Worm (Caenorhabditis elegans) whole organism, mixed stage, embryonic: Measurements from ENCODE around the gene M142.5.

Experiments
- M03D4.4 ChIP-seq: sonication (generic microtip); optimal IDR thresholded peaks from 2 replicates; lab custom pipeline; 2017; ENCODE audit warnings: mild to moderate bottlenecking, missing genetic modification characterization, missing compliant biosample characterization
- bed-3 ChIP-seq: fragments of 200-800 bp; sonication (Bioruptor generic); optimal IDR thresholded peaks from 3 replicates; lab custom pipeline; 2018; ENCODE audit warnings: mild to moderate bottlenecking, missing genetic modification characterization, moderate library complexity, missing compliant biosample characterization
- blmp-1 ChIP-seq: fragments of 150-350 bp; optimal IDR thresholded peaks from 2 replicates; lab custom pipeline; 2014; ENCODE audit warnings: missing biosample characterization, missing genetic modification characterization
- ceh-39 ChIP-seq: fragments of 150-350 bp; optimal IDR thresholded peaks from 2 replicates; lab custom pipeline; 2014; ENCODE audit warnings: missing biosample characterization, missing genetic modification characterization
- ceh-43 ChIP-seq: fragments of 200-800 bp; sonication (Bioruptor generic); optimal IDR thresholded peaks from 2 replicates; lab custom pipeline; 2018; ENCODE audit warnings: mild to moderate bottlenecking, missing genetic modification characterization, moderate library complexity, missing compliant biosample characterization
- ceh-83 ChIP-seq: fragments of 200-800 bp; sonication (Bioruptor generic); optimal IDR thresholded peaks from 2 replicates; lab custom pipeline; 2018; ENCODE audit warnings: mild to moderate bottlenecking, missing genetic modification characterization, missing compliant biosample characterization
- ces-1 ChIP-seq: fragments of 150-350 bp; optimal IDR thresholded peaks from 2 replicates; lab custom pipeline; 2014; ENCODE audit warnings: missing biosample characterization, missing genetic modification reagents, missing genetic modification characterization
- cnd-1 ChIP-seq: fragments of 200-800 bp; sonication (Bioruptor generic); optimal IDR thresholded peaks from 2 replicates; lab custom pipeline; 2018; ENCODE audit warnings: mild to moderate bottlenecking, missing genetic modification characterization, missing compliant biosample characterization
- drap-1 ChIP-seq: fragments of 200-800 bp; sonication (Bioruptor generic); optimal IDR thresholded peaks from 3 replicates; lab custom pipeline; 2018; ENCODE audit warnings: mild to moderate bottlenecking, missing genetic modification characterization, missing compliant biosample characterization
- elt-1 ChIP-seq: sonication (generic microtip); optimal IDR thresholded peaks from 2 replicates; lab custom pipeline; 2017; ENCODE audit warnings: missing genetic modification characterization, mild to moderate bottlenecking, missing compliant biosample characterization, antibody characterized with exemption, moderate library complexity, borderline replicate concordance; ENCODE audit not compliant: insufficient read depth
- elt-3 ChIP-seq: fragments of 150-350 bp; optimal IDR thresholded peaks from 2 replicates; lab custom pipeline; 2014; ENCODE audit warnings: missing biosample characterization, missing genetic modification characterization
- ham-2 ChIP-seq: fragments of 200-800 bp; sonication (Bioruptor generic); optimal IDR thresholded peaks from 2 replicates; lab custom pipeline; 2018; ENCODE audit warnings: mild to moderate bottlenecking, missing genetic modification characterization, missing compliant biosample characterization
- hlh-1 ChIP-seq: fragments of 150-350 bp; optimal IDR thresholded peaks from 2 replicates; lab custom pipeline; 2014; ENCODE audit warnings: missing biosample characterization, missing genetic modification reagents, missing genetic modification characterization
- lin-13 ChIP-seq: fragments of 150-350 bp; optimal IDR thresholded peaks from 2 replicates; lab custom pipeline; 2014; ENCODE audit warnings: missing biosample characterization, missing genetic modification characterization
- lin-32 ChIP-seq: fragments of 200-800 bp; sonication (Bioruptor generic); optimal IDR thresholded peaks from 2 replicates; lab custom pipeline; 2018; ENCODE audit warnings: mild to moderate bottlenecking, missing genetic modification characterization, missing compliant biosample characterization
- lsy-2 ChIP-seq: fragments of 150-350 bp; optimal IDR thresholded peaks from 2 replicates; lab custom pipeline; 2014; ENCODE audit warnings: missing biosample characterization, missing genetic modification characterization
- mep-1 ChIP-seq: fragments of 150-350 bp; optimal IDR thresholded peaks from 2 replicates; lab custom pipeline; 2017; ENCODE audit warnings: missing biosample characterization, missing genetic modification reagents, missing genetic modification characterization, inconsistent platforms
- mls-2 ChIP-seq: sonication (generic microtip); optimal IDR thresholded peaks from 2 replicates; lab custom pipeline; 2016; ENCODE audit warnings: mild to moderate bottlenecking, missing genetic modification characterization, moderate library complexity, missing compliant biosample characterization
- nhr-12 ChIP-seq: fragments of 150-350 bp; optimal IDR thresholded peaks from 2 replicates; lab custom pipeline; 2014; ENCODE audit warnings: missing biosample characterization, missing genetic modification characterization
- nhr-2 ChIP-seq: fragments of 150-350 bp; optimal IDR thresholded peaks from 2 replicates; lab custom pipeline; 2014; ENCODE audit warnings: missing biosample characterization, missing genetic modification characterization
- nhr-237 ChIP-seq: fragments of 150-350 bp; optimal IDR thresholded peaks from 2 replicates; lab custom pipeline; 2014; ENCODE audit warnings: missing biosample characterization, missing genetic modification characterization
- nhr-28 ChIP-seq: fragments of 150-350 bp; optimal IDR thresholded peaks from 2 replicates; lab custom pipeline; 2014; ENCODE audit warnings: missing biosample characterization, missing genetic modification characterization
- pha-4 ChIP-seq: fragments of 150-350 bp; optimal IDR thresholded peaks from 2 replicates; lab custom pipeline; 2018; ENCODE audit warnings: missing biosample characterization, missing genetic modification reagents, missing genetic modification characterization
- sem-2 ChIP-seq: fragments of 200-800 bp; sonication (Bioruptor generic); optimal IDR thresholded peaks from 2 replicates; lab custom pipeline; 2018; ENCODE audit warnings: mild to moderate bottlenecking, missing genetic modification characterization, missing compliant biosample characterization
- snpc-4 ChIP-seq: fragments of 150-350 bp; optimal IDR thresholded peaks from 2 replicates; lab custom pipeline; 2014; ENCODE audit warnings: missing biosample characterization, missing genetic modification characterization
- tbx-8 ChIP-seq: fragments of 200-800 bp; sonication (Bioruptor generic); optimal IDR thresholded peaks from 2 replicates; lab custom pipeline; 2018; ENCODE audit warnings: mild to moderate bottlenecking, missing genetic modification characterization, moderate library complexity, missing compliant biosample characterization
- unc-120 ChIP-seq: sonication (generic microtip); optimal IDR thresholded peaks from 2 replicates; lab custom pipeline; 2017; ENCODE audit warnings: missing genetic modification characterization, missing compliant biosample characterization; ENCODE audit not compliant: poor library complexity, severe bottlenecking
- unc-39 ChIP-seq: fragments of 150-350 bp; optimal IDR thresholded peaks from 2 replicates; lab custom pipeline; 2014; ENCODE audit warnings: missing biosample characterization, missing genetic modification characterization
- unc-62 ChIP-seq: fragments of 150-350 bp; optimal IDR thresholded peaks from 2 replicates; lab custom pipeline; 2014; ENCODE audit warnings: missing biosample characterization, missing genetic modification reagents, missing genetic modification characterization
- zip-8 ChIP-seq: fragments of 150-350 bp; optimal IDR thresholded peaks from 2 replicates; lab custom pipeline; 2014; ENCODE audit warnings: missing biosample characterization, missing genetic modification characterization
- ztf-11 ChIP-seq: fragments of 150-350 bp; optimal IDR thresholded peaks from 2 replicates; lab custom pipeline; 2014; ENCODE audit warnings: missing biosample characterization, missing genetic modification characterization

Gene M142.5

ce11 chrIII:10945537-10945936 lies 14.5 kb downstream of the M142.5 start:
- no peak for TF ChIP-seq blmp-1 (tag; lab: Kevin White, UChicago)
- no peak for TF ChIP-seq lin-32 (GFP tag; lab: Kevin White, UChicago)
- TF ChIP-seq snpc-4: no peak
- no peak for TF ChIP-seq hlh-1 (tag; lab: Kevin White, UChicago)
- no peak for TF ChIP-seq ztf-11 (tag; lab: Kevin White, UChicago)
- no peak for TF ChIP-seq bed-3 (GFP tag; lab: Kevin White, UChicago)
- TF ChIP-seq elt-3 (tag; lab: Kevin White, UChicago): no peak
- TF ChIP-seq unc-120 (tag; lab: Kevin White, UChicago): no peak
- no peak for TF ChIP-seq nhr-12 (tag; lab: Kevin White, UChicago)
- no peak for TF ChIP-seq ceh-83 (GFP tag; lab: Kevin White, UChicago)
- no peak for TF ChIP-seq mep-1 (tag; lab: Kevin White, UChicago)
- TF ChIP-seq sem-2 (GFP tag; lab: Kevin White, UChicago): no peak
- no peak for TF ChIP-seq nhr-28 (tag; lab: Kevin White, UChicago)

- TF ChIP-seq mep-1 (tag; lab: Kevin White, UChicago) (no peak), lin-13 (tag; lab: Kevin White, UChicago) (no peak), elt-1 (no peak), bed-3 (GFP tag; lab: Kevin White, UChicago) (no peak), nhr-28 (tag; lab: Kevin White, UChicago) (no peak), unc-39 (tag; lab: Kevin White, UChicago) (no peak), nhr-2 (tag; lab: Kevin White, UChicago) (no peak), blmp-1 (tag; lab: Kevin White, UChicago) (no peak), sem-2 (GFP tag; lab: Kevin White, UChicago) (no peak), cnd-1 (tag; lab: Kevin White, UChicago) (no peak), ham-2 (GFP tag; lab: Kevin White, UChicago) (no peak), hlh-1 (tag; lab: Kevin White, UChicago) (no peak), zip-8 (no peak), ces-1 (GFP tag; lab: Kevin White, UChicago) (no peak), ceh-39 (tag; lab: Kevin White, UChicago) (no peak), unc-62 (GFP tag; lab: Kevin White, UChicago) (no peak), ceh-83 (GFP tag; lab: Kevin White, UChicago) (no peak), nhr-12 (tag; lab: Kevin White, UChicago) (no peak), unc-120 (tag; lab: Kevin White, UChicago) (no peak)
Observed at ce11 chrIII:10947155-10947554, 16.2 kb downstream of the M142.5 start, which contains the start of gene strd-1. Gene strd-1 (plus strand): TSS chrIII:10947455.

ce11 chrIII:10951713-10952112 lies 20.7 kb downstream of the M142.5 start:
- no peak for TF ChIP-seq ceh-39 (tag; lab: Kevin White, UChicago)
- no peak for TF ChIP-seq M03D4.4 (tag; lab: Kevin White, UChicago)
- TF ChIP-seq ceh-83 (GFP tag; lab: Kevin White, UChicago): no peak
- TF ChIP-seq tbx-8 (GFP tag; lab: Kevin White, UChicago): no peak
- TF ChIP-seq cnd-1 (tag; lab: Kevin White, UChicago): no peak
- TF ChIP-seq nhr-237 (tag; lab: Kevin White, UChicago): no peak
- TF ChIP-seq nhr-28 (tag; lab: Kevin White, UChicago): no peak

ce11 chrIII:10953160-10953559 lies 22.2 kb downstream of the M142.5 start, which contains the start of gene zig-5:
Gene zig-5 (minus strand): TSS chrIII:10953508.
- TF ChIP-seq drap-1 (no peak), elt-3 (tag; lab: Kevin White, UChicago) (no peak), blmp-1 (tag; lab: Kevin White, UChicago) (no peak), ceh-43 (GFP tag; lab: Kevin White, UChicago) (no peak), nhr-28 (tag; lab: Kevin White, UChicago) (no peak), mls-2 (tag; lab: Kevin White, UChicago) (no peak), cnd-1 (tag; lab: Kevin White, UChicago) (no peak), mep-1 (tag; lab: Kevin White, UChicago) (no peak), lsy-2 (tag; lab: Kevin White, UChicago) (no peak), ceh-83 (GFP tag; lab: Kevin White, UChicago) (no peak), nhr-2 (tag; lab: Kevin White, UChicago) (no peak), pha-4 (tag; lab: Kevin White, UChicago) (no peak), unc-62 (GFP tag; lab: Kevin White, UChicago) (no peak), ham-2 (GFP tag; lab: Kevin White, UChicago) (no peak), ztf-11 (tag; lab: Kevin White, UChicago) (no peak), zip-8 (no peak)
